Fruit fly (Drosophila melanogaster): ENCODE measurements around the gene Socs16D.

The Socs16D gene

dm6 chrX:17844623-17845022, 17.3 kb upstream of the Socs16D start, which contains the start of the genes CG8142 and Ucp4A (continued):
- TF ChIP-seq CG14050 (GFP tag; IDR thresholded peaks at IDR 0.05) (peak; percentile 92), Abd-B (GFP tag; optimal IDR thresholded peaks at IDR 0.05) (peak; percentile 95), CG34422 (GFP tag; IDR thresholded peaks at IDR 0.05) (peak; percentile 97), Blimp-1 (GFP tag; optimal IDR thresholded peaks at IDR 0.05) (peak; percentile 89), Dfd (GFP tag; optimal IDR thresholded peaks at IDR 0.05) (no peak), ewg (GFP tag; optimal IDR thresholded peaks at IDR 0.05) (peak; percentile 72), CG11398 (GFP tag; optimal IDR thresholded peaks at IDR 0.05) (no peak), CG31224 (GFP tag; IDR thresholded peaks at IDR 0.05) (peak; percentile 88), CG8478 (optimal IDR thresholded peaks at IDR 0.05) (no peak), Elba2 (GFP tag; optimal IDR thresholded peaks at IDR 0.05) (peak; percentile 48), CG8290 (GFP tag; optimal IDR thresholded peaks at IDR 0.05) (peak; percentile 69), CG8290 (tag; optimal IDR thresholded peaks at IDR 0.05) (peak in 1 of 2 experiments; percentile 5), rib (GFP tag; IDR thresholded peaks at IDR 0.05) (peak; percentile 77), dimm (GFP tag; IDR thresholded peaks at IDR 0.05) (peak; percentile 76), fd96Cb (tag; optimal IDR thresholded peaks at IDR 0.05) (peak; percentile 93), Sox100B (GFP tag; optimal IDR thresholded peaks at IDR 0.05) (peak; percentile 90), Dll (GFP tag; IDR thresholded peaks at IDR 0.05; ENCODE audit: partially characterized antibody) (0 out of 4 replicates have a peak, but pooled peaks have one; percentile 40), CG10565 (GFP tag; optimal IDR thresholded peaks at IDR 0.05) (peak; percentile 23), tup (GFP tag; optimal IDR thresholded peaks at IDR 0.05) (peak; percentile 75), D19A (tag; optimal IDR thresholded peaks at IDR 0.05) (peak; percentile 85), Rfx (GFP tag; IDR thresholded peaks at IDR 0.05) (peak; percentile 96), Side (GFP tag; optimal IDR thresholded peaks at IDR 0.05) (peak; percentile 36), pzg (GFP tag; optimal IDR thresholded peaks at IDR 0.05) (peak; percentile 34), CG10366 (GFP tag; IDR thresholded peaks at IDR 0.05) (peak; percentile 96), CG13624 (GFP tag; optimal IDR thresholded peaks at IDR 0.05) (peak; percentile 48), Max (GFP tag; optimal IDR thresholded peaks at IDR 0.05) (peak; percentile 89), fd102C (GFP tag; optimal IDR thresholded peaks at IDR 0.05) (no peak), cg (GFP tag; optimal IDR thresholded peaks at IDR 0.05) (no peak), Kr (GFP tag; optimal IDR thresholded peaks at IDR 0.05) (no peak), inv (GFP tag; IDR thresholded peaks at IDR 0.05; ENCODE audit: partially characterized antibody) (no peak), CG10431 (GFP tag; optimal IDR thresholded peaks at IDR 0.05) (peak; percentile 42), Poxn (GFP tag; IDR thresholded peaks at IDR 0.05) (peak; percentile 84), nau (GFP tag; optimal IDR thresholded peaks at IDR 0.05) (no peak), CG17802 (tag; optimal IDR thresholded peaks at IDR 0.05) (peak; percentile 61), abd-A (tag; optimal IDR thresholded peaks at IDR 0.05) (no peak), exex (tag; optimal IDR thresholded peaks at IDR 0.05) (peak; percentile 64), Oaz (GFP tag; IDR thresholded peaks at IDR 0.05) (peak; percentile 92), CG13775 (GFP tag; optimal IDR thresholded peaks at IDR 0.05) (peak; percentile 94), CG13123 (GFP tag; optimal IDR thresholded peaks at IDR 0.05) (peak; percentile 78), toy (GFP tag; IDR thresholded peaks at IDR 0.05) (peak; percentile 81), Sin3A (optimal IDR thresholded peaks at IDR 0.05) (peak; percentile 10), Atf-2 (GFP tag; optimal IDR thresholded peaks at IDR 0.05) (peak; percentile 20), CG6791 (GFP tag; IDR thresholded peaks at IDR 0.05; ENCODE audit: partially characterized antibody) (no peak), Ptx1 (GFP tag; IDR thresholded peaks at IDR 0.05) (peak; percentile 98), CG9727 (GFP tag; optimal IDR thresholded peaks at IDR 0.05) (peak; percentile 93), disco-r (GFP tag; optimal IDR thresholded peaks at IDR 0.05) (peak; percentile 14), H15 (GFP tag; IDR thresholded peaks at IDR 0.05) (peak; percentile 95), vnd (GFP tag; IDR thresholded peaks at IDR 0.05; ENCODE audit: partially characterized antibody) (no peak), dmrt11E (tag; optimal IDR thresholded peaks at IDR 0.05) (peak; percentile 91), slbo (GFP tag; IDR thresholded peaks at IDR 0.05) (peak; percentile 98), Trl (optimal IDR thresholded peaks at IDR 0.05) (no peak), Trl (GFP tag; optimal IDR thresholded peaks at IDR 0.05) (peak; percentile 44)
